Fruit fly (Drosophila melanogaster): ENCODE results near the gene Agpat1.

Agpat1 gene

DNA sequence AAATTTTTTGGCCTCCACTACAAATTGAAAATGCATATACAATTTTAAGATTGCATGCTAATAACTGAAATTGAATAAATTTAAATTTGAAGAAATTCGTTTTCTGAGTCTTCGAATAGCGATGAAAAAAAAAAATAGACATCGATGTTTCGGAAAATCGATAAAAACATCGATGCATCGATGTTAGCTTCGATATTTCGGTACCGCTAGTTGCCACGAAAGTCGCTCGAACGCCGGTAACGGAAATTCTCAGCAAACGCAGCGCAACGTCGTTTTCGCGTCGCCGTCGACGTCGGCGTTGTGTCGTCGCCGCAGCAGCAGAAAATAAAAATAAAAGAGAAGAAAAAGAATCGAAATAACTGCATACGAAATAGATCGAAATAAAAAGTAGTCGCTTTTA, at the start of gene Agpat1:
Gene Agpat1 (plus strand): TSS at position 191 of the 400 bp plus-strand sequence.
- TF ChIP-seq Myc (optimal IDR thresholded peaks at IDR 0.05) (no peak), insv (optimal IDR thresholded peaks at IDR 0.05) (no peak), h (optimal IDR thresholded peaks at IDR 0.05) (no peak), psq (optimal IDR thresholded peaks at IDR 0.05) (no peak), Sin3A (optimal IDR thresholded peaks at IDR 0.05) (no peak), ttk (optimal IDR thresholded peaks at IDR 0.05) (no peak)

dm6 chrX:12718625-12719024, 46.4 kb upstream of the Agpat1 start:
- TF ChIP-seq insv (optimal IDR thresholded peaks at IDR 0.05), result no peak
- no peak for TF ChIP-seq Myc (optimal IDR thresholded peaks at IDR 0.05)
- TF ChIP-seq h (optimal IDR thresholded peaks at IDR 0.05), result no peak
- TF ChIP-seq psq (optimal IDR thresholded peaks at IDR 0.05), result no peak
- TF ChIP-seq ttk (optimal IDR thresholded peaks at IDR 0.05), result no peak
- no peak for TF ChIP-seq Sin3A (optimal IDR thresholded peaks at IDR 0.05)

DNA sequence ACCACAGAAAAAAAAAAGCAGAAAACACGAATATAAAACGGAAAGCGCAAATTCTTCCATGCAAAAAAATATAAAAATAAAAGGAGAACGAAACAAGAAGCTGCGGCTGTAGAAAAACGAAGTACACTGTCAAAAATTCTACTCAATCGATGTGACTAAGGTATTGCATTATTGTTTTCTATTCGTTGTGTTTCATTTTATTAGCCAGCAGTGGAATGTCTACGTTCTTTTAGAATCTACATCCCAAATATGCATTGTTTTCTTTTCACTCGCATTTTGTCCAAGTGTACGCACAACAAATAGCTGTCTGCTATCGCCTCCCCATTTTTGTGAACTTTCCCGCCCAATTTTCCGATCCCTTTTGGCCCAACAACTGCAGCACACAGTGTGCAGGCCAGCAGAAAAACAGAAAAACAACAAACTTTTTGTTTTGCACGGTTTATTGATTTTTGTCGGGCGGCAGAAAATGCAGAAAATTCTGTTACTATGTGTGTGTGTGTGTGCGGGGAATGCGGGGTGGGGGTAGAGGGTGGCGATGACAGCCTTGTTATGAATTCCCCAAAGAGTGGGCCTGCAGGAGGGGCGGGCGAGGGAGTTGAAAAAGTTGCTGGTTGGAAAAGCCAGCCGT, 45.8 kb upstream of the Agpat1 start:
- TF ChIP-seq Sin3A (optimal IDR thresholded peaks at IDR 0.05) (no peak), ttk (optimal IDR thresholded peaks at IDR 0.05) (no peak), h (optimal IDR thresholded peaks at IDR 0.05) (no peak), Myc (optimal IDR thresholded peaks at IDR 0.05) (no peak), psq (optimal IDR thresholded peaks at IDR 0.05) (no peak), insv (optimal IDR thresholded peaks at IDR 0.05) (no peak)

DNA sequence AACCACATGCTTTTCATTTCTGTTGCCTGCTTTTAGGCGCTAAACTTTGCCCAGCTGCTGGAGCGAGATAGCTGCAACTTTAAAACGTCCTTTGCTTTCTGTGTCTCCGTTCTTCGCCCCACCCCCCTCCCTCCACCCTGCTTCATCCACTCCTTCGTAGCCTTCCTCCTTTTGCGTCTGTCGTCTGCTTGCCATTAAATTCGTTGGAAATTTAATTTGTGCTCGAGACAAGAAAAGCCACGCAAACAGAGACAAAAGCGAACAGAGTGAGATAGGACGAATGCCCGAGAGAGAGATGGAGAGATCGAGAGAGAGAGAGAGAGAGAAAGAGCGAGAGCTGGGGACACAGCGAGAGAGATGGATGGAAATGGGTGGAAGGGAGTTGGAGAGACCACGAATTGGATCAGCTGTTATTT, 45.1 kb upstream of the Agpat1 start:
- TF ChIP-seq insv (optimal IDR thresholded peaks at IDR 0.05) (no peak), Myc (optimal IDR thresholded peaks at IDR 0.05) (no peak), Sin3A (optimal IDR thresholded peaks at IDR 0.05) (no peak), h (optimal IDR thresholded peaks at IDR 0.05) (no peak), ttk (optimal IDR thresholded peaks at IDR 0.05) (no peak), psq (optimal IDR thresholded peaks at IDR 0.05) (no peak)

- TF ChIP-seq ttk (optimal IDR thresholded peaks at IDR 0.05) (no peak), insv (optimal IDR thresholded peaks at IDR 0.05) (no peak), Sin3A (optimal IDR thresholded peaks at IDR 0.05) (no peak), psq (optimal IDR thresholded peaks at IDR 0.05) (no peak), Myc (optimal IDR thresholded peaks at IDR 0.05) (no peak), h (optimal IDR thresholded peaks at IDR 0.05) (no peak)
Observed at dm6 chrX:12721111-12721869, 43.8 kb upstream of the Agpat1 start.

dm6 chrX:12722009-12722408, 43.1 kb upstream of the Agpat1 start:
- no peak for TF ChIP-seq psq (optimal IDR thresholded peaks at IDR 0.05)
- TF ChIP-seq ttk (optimal IDR thresholded peaks at IDR 0.05), result no peak
- no peak for TF ChIP-seq Sin3A (optimal IDR thresholded peaks at IDR 0.05)
- no peak for TF ChIP-seq insv (optimal IDR thresholded peaks at IDR 0.05)
- no peak for TF ChIP-seq h (optimal IDR thresholded peaks at IDR 0.05)
- no peak for TF ChIP-seq Myc (optimal IDR thresholded peaks at IDR 0.05)

DNA sequence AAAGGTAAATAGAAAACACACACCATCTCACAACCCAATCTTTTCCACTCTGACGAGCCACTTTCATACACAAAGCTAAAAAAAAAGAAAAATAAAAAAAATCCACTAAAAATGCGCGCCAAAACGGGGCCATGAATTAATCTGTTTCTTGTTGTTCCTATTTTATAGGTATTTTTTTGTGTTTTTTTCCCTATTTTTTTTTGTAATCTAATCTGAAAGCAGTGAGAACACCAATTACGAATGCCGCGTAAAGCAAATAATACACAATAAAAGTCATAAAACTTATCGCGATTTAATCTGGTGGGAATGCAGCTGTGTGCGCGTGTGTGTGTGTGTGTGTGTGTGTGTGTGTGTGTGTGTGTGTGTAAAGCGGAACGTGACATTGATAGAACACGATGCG, 41.7 kb upstream of the Agpat1 start:
- TF ChIP-seq ttk (optimal IDR thresholded peaks at IDR 0.05) (no peak), Sin3A (optimal IDR thresholded peaks at IDR 0.05) (no peak), insv (optimal IDR thresholded peaks at IDR 0.05) (no peak), psq (optimal IDR thresholded peaks at IDR 0.05) (no peak), h (optimal IDR thresholded peaks at IDR 0.05) (no peak), Myc (optimal IDR thresholded peaks at IDR 0.05) (no peak)

- TF ChIP-seq insv (optimal IDR thresholded peaks at IDR 0.05), result no peak
- TF ChIP-seq Myc (optimal IDR thresholded peaks at IDR 0.05), result no peak
- no peak for TF ChIP-seq Sin3A (optimal IDR thresholded peaks at IDR 0.05)
- no peak for TF ChIP-seq ttk (optimal IDR thresholded peaks at IDR 0.05)
- no peak for TF ChIP-seq h (optimal IDR thresholded peaks at IDR 0.05)
- no peak for TF ChIP-seq psq (optimal IDR thresholded peaks at IDR 0.05)
Observed at dm6 chrX:12724287-12725186, 40.5 kb upstream of the Agpat1 start.

- TF ChIP-seq Sin3A (optimal IDR thresholded peaks at IDR 0.05) (no peak), ttk (optimal IDR thresholded peaks at IDR 0.05) (no peak), Myc (optimal IDR thresholded peaks at IDR 0.05) (no peak), psq (optimal IDR thresholded peaks at IDR 0.05) (no peak)
Observed at dm6 chrX:12725187-12725919, 39.7 kb upstream of the Agpat1 start.

dm6 chrX:12727642-12728228, 37.3 kb upstream of the Agpat1 start:
- TF ChIP-seq Myc (optimal IDR thresholded peaks at IDR 0.05) (no peak), psq (optimal IDR thresholded peaks at IDR 0.05) (no peak), Sin3A (optimal IDR thresholded peaks at IDR 0.05) (no peak), ttk (optimal IDR thresholded peaks at IDR 0.05) (no peak), h (optimal IDR thresholded peaks at IDR 0.05) (no peak), insv (optimal IDR thresholded peaks at IDR 0.05) (no peak)

DNA sequence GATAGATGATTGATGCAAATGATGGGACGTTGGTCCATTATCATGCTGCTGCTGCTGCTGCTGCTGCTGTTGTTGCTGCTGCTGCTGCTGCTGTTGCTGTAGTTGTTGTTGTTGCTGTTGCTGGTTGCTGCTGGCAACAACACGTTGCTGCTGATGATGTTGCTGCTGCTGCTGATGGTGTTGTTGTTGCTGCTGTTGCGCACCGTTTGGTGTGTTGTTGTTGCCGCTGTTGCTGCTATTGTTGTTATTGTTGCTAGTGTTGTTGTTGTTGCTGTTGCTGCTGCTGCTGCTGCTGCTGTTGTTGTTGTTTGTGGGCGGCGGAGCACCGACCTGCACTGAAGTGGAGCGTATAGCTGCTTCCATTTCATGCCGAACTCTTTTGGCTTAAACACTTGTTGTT, 34.0 kb upstream of the Agpat1 start:
- no peak for TF ChIP-seq h (optimal IDR thresholded peaks at IDR 0.05)
- no peak for TF ChIP-seq insv (optimal IDR thresholded peaks at IDR 0.05)
- no peak for TF ChIP-seq ttk (optimal IDR thresholded peaks at IDR 0.05)
- no peak for TF ChIP-seq psq (optimal IDR thresholded peaks at IDR 0.05)
- TF ChIP-seq Myc (optimal IDR thresholded peaks at IDR 0.05), result no peak
- TF ChIP-seq Sin3A (optimal IDR thresholded peaks at IDR 0.05), result no peak

Data from Kc167 (cell line).